Worm (Caenorhabditis elegans) whole organism, L2 larva: ENCODE data around the gene C02C6.14.

ENCODE experiments used
- C34F6.9 ChIP-seq: fragments of 150-350 bp; optimal IDR thresholded peaks from 2 replicates; lab custom pipeline; 2014; ENCODE audit warnings: missing biosample characterization, missing genetic modification characterization
- R02D3.7 ChIP-seq: fragments of 150-350 bp; optimal IDR thresholded peaks from 2 replicates; lab custom pipeline; 2014; ENCODE audit warnings: missing biosample characterization, missing genetic modification characterization
- alr-1 ChIP-seq: fragments of 150-350 bp; optimal IDR thresholded peaks from 2 replicates; lab custom pipeline; 2014; ENCODE audit warnings: missing biosample characterization, missing genetic modification characterization
- aly-2 ChIP-seq: fragments of 150-350 bp; optimal IDR thresholded peaks from 2 replicates; lab custom pipeline; 2014; ENCODE audit warnings: missing biosample characterization, missing genetic modification characterization
- ceh-16 ChIP-seq: fragments of 150-350 bp; optimal IDR thresholded peaks from 2 replicates; lab custom pipeline; 2014; ENCODE audit warnings: missing biosample characterization, missing genetic modification characterization
- ceh-82 ChIP-seq: fragments of 150-350 bp; optimal IDR thresholded peaks from 2 replicates; lab custom pipeline; 2014; ENCODE audit warnings: missing biosample characterization, missing genetic modification characterization
- dmd-4 ChIP-seq: sonication (generic microtip); optimal IDR thresholded peaks from 2 replicates; lab custom pipeline; 2017; ENCODE audit warnings: missing biosample characterization, missing genetic modification characterization
- egl-27 ChIP-seq: sonication (generic microtip); optimal IDR thresholded peaks from 3 replicates; lab custom pipeline; 2017; ENCODE audit warnings: missing biosample characterization, missing genetic modification reagents, missing genetic modification characterization
- fos-1 ChIP-seq: fragments of 150-350 bp; optimal IDR thresholded peaks from 2 replicates; lab custom pipeline; 2014; ENCODE audit warnings: missing biosample characterization, missing genetic modification characterization
- gmeb-1 ChIP-seq: fragments of 150-350 bp; optimal IDR thresholded peaks from 2 replicates; lab custom pipeline; 2014; ENCODE audit warnings: missing biosample characterization, missing genetic modification characterization
- lin-11 ChIP-seq: fragments of 150-350 bp; sonication (generic microtip); optimal IDR thresholded peaks from 2 replicates; lab custom pipeline; 2014; ENCODE audit warnings: missing biosample characterization, missing genetic modification characterization, inconsistent platforms, mixed read lengths
- lsy-2 ChIP-seq, 2 experiments: fragments of 150-350 bp in 1 of 2; sonication (generic microtip) in 1 of 2; optimal IDR thresholded peaks; 2 replicates each; lab custom pipeline; 2014 to 2017; ENCODE audit warnings: missing biosample characterization in 2 of 2, missing genetic modification characterization in 2 of 2
- mab-5 ChIP-seq: fragments of 150-350 bp; optimal IDR thresholded peaks from 2 replicates; lab custom pipeline; 2014; ENCODE audit warnings: missing biosample characterization, missing genetic modification characterization
- mbf-1 ChIP-seq: sonication (generic microtip); optimal IDR thresholded peaks from 2 replicates; lab custom pipeline; 2017; ENCODE audit warnings: missing biosample characterization, missing genetic modification characterization
- mdl-1 ChIP-seq, 2 experiments: fragments of 150-350 bp in 1 of 2; sonication (generic microtip) in 1 of 2; optimal IDR thresholded peaks; 2 replicates each; lab custom pipeline; 2017; ENCODE audit warnings: missing biosample characterization in 2 of 2, missing genetic modification characterization in 2 of 2
- nhr-10 ChIP-seq: sonication (generic microtip); optimal IDR thresholded peaks from 2 replicates; lab custom pipeline; 2017; ENCODE audit warnings: missing biosample characterization, missing genetic modification characterization
- nhr-11 ChIP-seq: fragments of 150-350 bp; optimal IDR thresholded peaks from 2 replicates; lab custom pipeline; 2014; ENCODE audit warnings: missing biosample characterization, missing genetic modification characterization
- nhr-12 ChIP-seq: fragments of 150-350 bp; optimal IDR thresholded peaks from 2 replicates; lab custom pipeline; 2014; ENCODE audit warnings: missing biosample characterization, missing genetic modification characterization
- nhr-129 ChIP-seq: fragments of 150-350 bp; optimal IDR thresholded peaks from 2 replicates; lab custom pipeline; 2014; ENCODE audit warnings: missing biosample characterization, missing genetic modification characterization
- nhr-21 ChIP-seq: fragments of 150-350 bp; optimal IDR thresholded peaks from 2 replicates; lab custom pipeline; 2014; ENCODE audit warnings: missing biosample characterization, missing genetic modification characterization
- nhr-23 ChIP-seq: fragments of 150-350 bp; optimal IDR thresholded peaks from 2 replicates; lab custom pipeline; 2014; ENCODE audit warnings: missing biosample characterization, missing genetic modification reagents, missing genetic modification characterization
- nhr-237 ChIP-seq: fragments of 150-350 bp; optimal IDR thresholded peaks from 2 replicates; lab custom pipeline; 2014; ENCODE audit warnings: missing biosample characterization, missing genetic modification characterization
- nhr-25 ChIP-seq: fragments of 150-350 bp; sonication (generic microtip); optimal IDR thresholded peaks from 3 replicates; lab custom pipeline; 2014; ENCODE audit warnings: missing biosample characterization, missing genetic modification characterization
- nhr-6 ChIP-seq: fragments of 150-350 bp; optimal IDR thresholded peaks from 2 replicates; lab custom pipeline; 2014; ENCODE audit warnings: missing biosample characterization, missing genetic modification characterization
- nhr-77 ChIP-seq: fragments of 150-350 bp; optimal IDR thresholded peaks from 2 replicates; lab custom pipeline; 2014; ENCODE audit warnings: missing biosample characterization, missing genetic modification characterization
- sem-4 ChIP-seq: fragments of 150-350 bp; optimal IDR thresholded peaks from 2 replicates; lab custom pipeline; 2014; ENCODE audit warnings: missing biosample characterization, missing genetic modification reagents, missing genetic modification characterization
- skn-1 ChIP-seq: sonication (generic microtip); optimal IDR thresholded peaks from 2 replicates; lab custom pipeline; 2017; ENCODE audit warnings: missing biosample characterization, missing genetic modification characterization
- sma-3 ChIP-seq: sonication (generic microtip); optimal IDR thresholded peaks from 2 replicates; lab custom pipeline; 2016; ENCODE audit warnings: missing genetic modification reagents, missing genetic modification characterization, missing compliant biosample characterization
- sma-9 ChIP-seq, 2 experiments: fragments of 150-350 bp in 1 of 2; sonication (generic microtip) in 1 of 2; optimal IDR thresholded peaks; 2 replicates each; lab custom pipeline; 2014 to 2016; ENCODE audit warnings: missing genetic modification characterization in 2 of 2, mild to moderate bottlenecking in 1 of 2, missing biosample characterization in 1 of 2, missing compliant biosample characterization in 1 of 2, missing genetic modification reagents in 1 of 2, moderate library complexity in 1 of 2
- unc-39 ChIP-seq: fragments of 150-350 bp; optimal IDR thresholded peaks from 2 replicates; lab custom pipeline; 2014; ENCODE audit warnings: missing biosample characterization, missing genetic modification characterization
- unc-62 ChIP-seq: fragments of 150-350 bp; optimal IDR thresholded peaks from 2 replicates; lab custom pipeline; 2014; ENCODE audit warnings: missing biosample characterization, missing genetic modification reagents, missing genetic modification characterization
- zag-1 ChIP-seq: fragments of 150-350 bp; optimal IDR thresholded peaks from 2 replicates; lab custom pipeline; 2014; ENCODE audit warnings: missing biosample characterization, missing genetic modification characterization
- ztf-11 ChIP-seq: sonication (generic microtip); optimal IDR thresholded peaks from 2 replicates; lab custom pipeline; 2017; ENCODE audit warnings: missing biosample characterization, missing genetic modification characterization
- ztf-4 ChIP-seq: fragments of 150-350 bp; optimal IDR thresholded peaks from 2 replicates; lab custom pipeline; 2014; ENCODE audit warnings: missing biosample characterization, missing genetic modification characterization

Gene C02C6.14

ce11 chrX:15545485-15545884, 8.0 kb downstream of the C02C6.14 start:
- TF ChIP-seq skn-1 (tag; lab: Kevin White, UChicago) (no peak), fos-1 (tag; lab: Kevin White, UChicago) (no peak), nhr-10 (tag; lab: Kevin White, UChicago) (no peak), nhr-25 (tag; lab: Kevin White, UChicago) (no peak), nhr-237 (tag; lab: Kevin White, UChicago) (no peak), nhr-77 (tag; lab: Kevin White, UChicago) (no peak), R02D3.7 (tag; lab: Kevin White, UChicago) (no peak), nhr-12 (tag; lab: Kevin White, UChicago) (no peak), dmd-4 (no peak), alr-1 (no peak), gmeb-1 (tag; lab: Kevin White, UChicago) (no peak), mbf-1 (tag; lab: Kevin White, UChicago) (no peak), sma-3 (GFP tag; lab: Kevin White, UChicago) (no peak), nhr-21 (tag; lab: Kevin White, UChicago) (no peak), aly-2 (tag; lab: Kevin White, UChicago) (no peak), lsy-2 (tag; optimal IDR thresholded peaks at IDR 0.05; lab: Kevin White, UChicago) (no peak), nhr-129 (tag; lab: Kevin White, UChicago) (no peak), ztf-11 (tag; lab: Kevin White, UChicago) (no peak)

- TF ChIP-seq sma-9 (GFP tag; optimal IDR thresholded peaks at IDR 0.05; lab: Kevin White, UChicago) (peak; percentile 16), sma-9 (tag; optimal IDR thresholded peaks at IDR 0.05; lab: Kevin White, UChicago) (no peak), fos-1 (tag; lab: Kevin White, UChicago) (no peak)
Observed at ce11 chrX:15546943-15547342, 9.5 kb downstream of the C02C6.14 start.

ce11 chrX:15547896-15548295, 10.4 kb downstream of the C02C6.14 start:
- TF ChIP-seq mdl-1 (tag; optimal IDR thresholded peaks at IDR 0.05; lab: Kevin White, UChicago): no peak
- TF ChIP-seq sma-3 (GFP tag; lab: Kevin White, UChicago): no peak
- no peak for TF ChIP-seq ceh-82 (tag; lab: Kevin White, UChicago)
- TF ChIP-seq R02D3.7 (tag; lab: Kevin White, UChicago): no peak
- no peak for TF ChIP-seq nhr-23 (tag; lab: Kevin White, UChicago)
- TF ChIP-seq nhr-129 (tag; lab: Kevin White, UChicago): no peak
- TF ChIP-seq nhr-6 (tag; lab: Kevin White, UChicago): no peak
- TF ChIP-seq mab-5 (tag; lab: Kevin White, UChicago): no peak
- no peak for TF ChIP-seq fos-1 (tag; lab: Kevin White, UChicago)
- TF ChIP-seq unc-39 (tag; lab: Kevin White, UChicago): no peak
- TF ChIP-seq lin-11 (tag; lab: Kevin White, UChicago): no peak
- TF ChIP-seq unc-62 (GFP tag; lab: Kevin White, UChicago): no peak
- TF ChIP-seq C34F6.9 (tag; lab: Kevin White, UChicago): no peak
- TF ChIP-seq ztf-4 (tag; lab: Kevin White, UChicago): no peak
- TF ChIP-seq, all 48 proteins: peak for 0

ce11 chrX:15550769-15551168, 13.3 kb downstream of the C02C6.14 start:
- TF ChIP-seq R02D3.7 (tag; lab: Kevin White, UChicago): no peak
- no peak for TF ChIP-seq egl-27 (tag; lab: Kevin White, UChicago)
- no peak for TF ChIP-seq nhr-11 (tag; lab: Kevin White, UChicago)
- TF ChIP-seq ztf-4 (tag; lab: Kevin White, UChicago): no peak
- no peak for TF ChIP-seq zag-1 (tag; lab: Kevin White, UChicago)
- TF ChIP-seq lin-11 (tag; lab: Kevin White, UChicago): no peak
- TF ChIP-seq skn-1 (tag; lab: Kevin White, UChicago): no peak
- TF ChIP-seq ceh-16 (tag; lab: Kevin White, UChicago): no peak
- no peak for TF ChIP-seq sem-4
- TF ChIP-seq mdl-1 (tag; optimal IDR thresholded peaks at IDR 0.05; lab: Kevin White, UChicago): no peak
